Fruit fly (Drosophila melanogaster) whole organism, embryonic: Measurements from ENCODE around the gene CG46440.

Source experiments
- Abd-B ChIP-seq: fragments of 200-800 bp; sonication (Bioruptor generic); optimal IDR thresholded peaks from 2 replicates; lab custom pipeline; 2018; ENCODE audit warnings: missing biosample characterization, mild to moderate bottlenecking, missing genetic modification characterization, moderate library complexity
- Atf-2 ChIP-seq: fragments of 200-800 bp; sonication (Bioruptor generic); optimal IDR thresholded peaks from 2 replicates; lab custom pipeline; 2016; ENCODE audit warnings: missing biosample characterization, missing genetic modification characterization
- Atf6 ChIP-seq: fragments of 200-800 bp; sonication (Bioruptor generic); IDR thresholded peaks from 2 replicates; pipeline ENCODE4 v1.3.6; 2022; ENCODE audit warnings: missing biosample characterization, missing genetic modification characterization
- B-H2 ChIP-seq: fragments of 200-800 bp; sonication (Bioruptor generic); optimal IDR thresholded peaks from 2 replicates; lab custom pipeline; 2018; ENCODE audit warnings: missing biosample characterization, mild to moderate bottlenecking, missing genetic modification characterization
- Bdp1 ChIP-seq: fragments of 200-800 bp; sonication (Bioruptor generic); optimal IDR thresholded peaks from 3 replicates; lab custom pipeline; 2016; ENCODE audit warnings: missing biosample characterization, missing genetic modification characterization
- CG10565 ChIP-seq: fragments of 200-800 bp; sonication (Bioruptor generic); optimal IDR thresholded peaks from 3 replicates; lab custom pipeline; 2016; ENCODE audit warnings: missing biosample characterization, mild to moderate bottlenecking, missing genetic modification characterization
- CG12391 ChIP-seq: fragments of 200-800 bp; sonication (Bioruptor generic); optimal IDR thresholded peaks from 3 replicates; lab custom pipeline; 2018; ENCODE audit warnings: missing biosample characterization, mild to moderate bottlenecking, missing genetic modification characterization, moderate library complexity
- CG12659 ChIP-seq: fragments of 200-800 bp; sonication (Bioruptor generic); optimal IDR thresholded peaks from 3 replicates; lab custom pipeline; 2017; ENCODE audit warnings: mild to moderate bottlenecking, missing biosample characterization, missing genetic modification reagents, missing genetic modification characterization
- CG14014 ChIP-seq: fragments of 200-800 bp; sonication (Bioruptor generic); IDR thresholded peaks from 2 replicates; pipeline ENCODE4 v1.3.6; 2022; ENCODE audit warnings: missing biosample characterization, missing genetic modification characterization
- CG14860 ChIP-seq: fragments of 200-800 bp; sonication (Bioruptor generic); IDR thresholded peaks from 3 replicates; pipeline ENCODE4 v1.3.6; 2022; ENCODE audit warnings: missing biosample characterization, missing genetic modification characterization; ENCODE audit not compliant: partially characterized antibody
- CG16813 ChIP-seq: fragments of 200-800 bp; sonication (Bioruptor generic); IDR thresholded peaks from 3 replicates; pipeline ENCODE4 v1.3.6; 2022; ENCODE audit warnings: missing biosample characterization, missing genetic modification characterization; ENCODE audit not compliant: partially characterized antibody
- CG2129 ChIP-seq: fragments of 200-800 bp; sonication (Bioruptor generic); IDR thresholded peaks from 2 replicates; pipeline ENCODE4 v1.3.6; 2022; ENCODE audit warnings: missing biosample characterization, missing genetic modification characterization; ENCODE audit not compliant: partially characterized antibody
- CG2712 ChIP-seq: fragments of 200-800 bp; optimal IDR thresholded peaks from 3 replicates; lab custom pipeline; 2019; ENCODE audit warnings: missing biosample characterization, mild to moderate bottlenecking, missing genetic modification characterization, moderate library complexity
- CG32767 ChIP-seq: fragments of 200-800 bp; sonication (Bioruptor generic); IDR thresholded peaks from 2 replicates; pipeline ENCODE4 v1.3.6; 2022; ENCODE audit warnings: missing biosample characterization, missing genetic modification characterization
- CG34376 ChIP-seq: fragments of 200-800 bp; sonication (Bioruptor generic); optimal IDR thresholded peaks from 2 replicates; lab custom pipeline; 2018; ENCODE audit warnings: missing biosample characterization, mild to moderate bottlenecking, missing genetic modification characterization
- CG42726 ChIP-seq: fragments of 200-800 bp; sonication (Bioruptor generic); IDR thresholded peaks from 2 replicates; pipeline ENCODE4 v1.3.6; 2022; ENCODE audit warnings: missing biosample characterization, missing genetic modification characterization; ENCODE audit not compliant: partially characterized antibody
- CG4282 ChIP-seq: fragments of 200-800 bp; sonication (Bioruptor generic); optimal IDR thresholded peaks from 2 replicates; lab custom pipeline; 2016; ENCODE audit warnings: missing biosample characterization, missing genetic modification characterization
- CG6272 ChIP-seq: fragments of 200-800 bp; sonication (Bioruptor generic); IDR thresholded peaks from 2 replicates; pipeline ENCODE4 v1.3.6; 2022; ENCODE audit warnings: missing biosample characterization, missing genetic modification characterization
- CG8924 ChIP-seq: fragments of 200-800 bp; optimal IDR thresholded peaks from 3 replicates; lab custom pipeline; 2019; ENCODE audit warnings: missing biosample characterization, mild to moderate bottlenecking, missing genetic modification characterization, moderate library complexity
- CG9437 ChIP-seq: fragments of 200-800 bp; sonication (Bioruptor generic); optimal IDR thresholded peaks from 2 replicates; lab custom pipeline; 2018; ENCODE audit warnings: missing biosample characterization, mild to moderate bottlenecking, missing genetic modification characterization
- CkIIα-i1 ChIP-seq: fragments of 200-800 bp; sonication (Bioruptor generic); IDR thresholded peaks from 2 replicates; pipeline ENCODE4 v1.3.6; 2022; ENCODE audit warnings: missing biosample characterization, missing genetic modification characterization
- CoRest ChIP-seq: fragments of 200-800 bp; sonication (Bioruptor generic); optimal IDR thresholded peaks from 3 replicates; lab custom pipeline; 2018; ENCODE audit warnings: missing biosample characterization, mild to moderate bottlenecking, missing genetic modification characterization, moderate library complexity
- Doc3 ChIP-seq: fragments of 200-800 bp; sonication (Bioruptor generic); IDR thresholded peaks from 3 replicates; pipeline ENCODE4 v1.3.6; 2022; ENCODE audit warnings: missing biosample characterization, missing genetic modification characterization; ENCODE audit not compliant: partially characterized antibody
- Dref ChIP-seq: fragments of 200-800 bp; sonication (Bioruptor generic); IDR thresholded peaks from 2 replicates; pipeline ENCODE4 v1.3.6; 2022; ENCODE audit warnings: missing biosample characterization, missing genetic modification characterization
- E2f2 ChIP-seq: fragments of 200-800 bp; sonication (Bioruptor generic); IDR thresholded peaks from 2 replicates; pipeline ENCODE4 v1.3.6; 2022; ENCODE audit warnings: missing biosample characterization, missing genetic modification characterization
- HLH3B ChIP-seq: fragments of 200-800 bp; sonication (Bioruptor generic); IDR thresholded peaks from 2 replicates; pipeline ENCODE4 v1.3.6; 2022; ENCODE audit warnings: missing biosample characterization, missing genetic modification characterization
- Hey ChIP-seq: fragments of 200-800 bp; sonication (Bioruptor generic); optimal IDR thresholded peaks from 3 replicates; lab custom pipeline; 2018; ENCODE audit warnings: missing biosample characterization, mild to moderate bottlenecking, missing genetic modification characterization
- Hr51 ChIP-seq, 2 experiments: fragments of 200-800 bp; sonication (Bioruptor generic); optimal IDR thresholded peaks; 2 replicates in 1 of 2; 3 replicates in 1 of 2; lab custom pipeline; 2016 to 2018; ENCODE audit warnings: missing biosample characterization in 2 of 2, missing genetic modification characterization in 2 of 2, mild to moderate bottlenecking in 1 of 2, moderate library complexity in 1 of 2
- MESR4 ChIP-seq: fragments of 200-800 bp; sonication (Bioruptor generic); optimal IDR thresholded peaks from 2 replicates; lab custom pipeline; 2018; ENCODE audit warnings: missing biosample characterization, mild to moderate bottlenecking, missing genetic modification characterization, moderate library complexity
- MTF-1 ChIP-seq: fragments of 200-800 bp; sonication (Bioruptor generic); optimal IDR thresholded peaks from 2 replicates; lab custom pipeline; 2018; ENCODE audit warnings: missing biosample characterization, mild to moderate bottlenecking, missing genetic modification characterization, borderline replicate concordance
- Meics ChIP-seq: fragments of 200-800 bp; sonication (Bioruptor generic); optimal IDR thresholded peaks from 2 replicates; lab custom pipeline; 2017; ENCODE audit warnings: missing biosample characterization, mild to moderate bottlenecking, missing genetic modification characterization
- Ssrp ChIP-seq: fragments of 200-800 bp; sonication (Bioruptor generic); optimal IDR thresholded peaks from 2 replicates; lab custom pipeline; 2018; ENCODE audit warnings: missing biosample characterization, mild to moderate bottlenecking, missing genetic modification characterization, moderate library complexity
- amos ChIP-seq: fragments of 200-800 bp; sonication (Bioruptor generic); IDR thresholded peaks from 2 replicates; pipeline ENCODE4 v1.3.6; 2022; ENCODE audit warnings: missing biosample characterization, missing genetic modification characterization; ENCODE audit not compliant: partially characterized antibody
- ap ChIP-seq: fragments of 200-800 bp; sonication (Bioruptor generic); IDR thresholded peaks from 2 replicates; pipeline ENCODE4 v1.3.6; 2022; ENCODE audit warnings: missing biosample characterization, missing genetic modification characterization
- crc ChIP-seq: fragments of 200-800 bp; sonication (Bioruptor generic); optimal IDR thresholded peaks from 2 replicates; lab custom pipeline; 2016; ENCODE audit warnings: missing biosample characterization, missing genetic modification characterization
- emc ChIP-seq: fragments of 200-800 bp; sonication (Bioruptor generic); optimal IDR thresholded peaks from 2 replicates; lab custom pipeline; 2016; ENCODE audit warnings: missing biosample characterization, missing genetic modification characterization
- fd102C ChIP-seq: fragments of 200-800 bp; sonication (Bioruptor generic); optimal IDR thresholded peaks from 2 replicates; lab custom pipeline; 2018; ENCODE audit warnings: missing biosample characterization, mild to moderate bottlenecking, missing genetic modification characterization, moderate library complexity
- gcm ChIP-seq: fragments of 200-800 bp; sonication (Bioruptor generic); optimal IDR thresholded peaks from 2 replicates; lab custom pipeline; 2019; ENCODE audit warnings: missing biosample characterization, mild to moderate bottlenecking, missing genetic modification characterization, moderate library complexity
- h ChIP-seq: fragments of >200 bp; optimal IDR thresholded peaks from 2 replicates; lab custom pipeline; 2017
- kay ChIP-seq: fragments of 200-800 bp; sonication (Bioruptor generic); optimal IDR thresholded peaks from 2 replicates; lab custom pipeline; 2016; ENCODE audit warnings: missing biosample characterization, missing genetic modification characterization
- nerfin-1 ChIP-seq: fragments of 200-800 bp; sonication (Bioruptor generic); optimal IDR thresholded peaks from 3 replicates; lab custom pipeline; 2019; ENCODE audit warnings: missing biosample characterization, mild to moderate bottlenecking, missing genetic modification characterization, moderate library complexity
- nerfin-2 ChIP-seq: fragments of 200-800 bp; sonication (Bioruptor generic); IDR thresholded peaks from 2 replicates; pipeline ENCODE4 v1.3.6; 2022; ENCODE audit warnings: missing biosample characterization, missing genetic modification characterization; ENCODE audit not compliant: partially characterized antibody
- nmo ChIP-seq: fragments of 200-800 bp; sonication (Bioruptor generic); optimal IDR thresholded peaks from 2 replicates; lab custom pipeline; 2018; ENCODE audit warnings: missing biosample characterization, mild to moderate bottlenecking, missing genetic modification characterization, moderate library complexity
- onecut ChIP-seq: fragments of 200-800 bp; sonication (Bioruptor generic); IDR thresholded peaks from 2 replicates; pipeline ENCODE4 v1.3.6; 2022; ENCODE audit warnings: missing biosample characterization, missing genetic modification characterization
- ro ChIP-seq: fragments of 200-800 bp; sonication (Bioruptor generic); IDR thresholded peaks from 2 replicates; pipeline ENCODE4 v1.3.6; 2022; ENCODE audit warnings: missing biosample characterization, missing genetic modification characterization
- seq ChIP-seq: fragments of 200-800 bp; sonication (Bioruptor generic); IDR thresholded peaks from 2 replicates; pipeline ENCODE4 v1.3.6; 2022; ENCODE audit warnings: missing biosample characterization, missing genetic modification characterization
- stc ChIP-seq: fragments of 200-800 bp; sonication (Bioruptor generic); IDR thresholded peaks from 2 replicates; pipeline ENCODE4 v1.3.6; 2022; ENCODE audit warnings: missing biosample characterization, missing genetic modification characterization
- tll ChIP-seq, 2 experiments: fragments of 200-800 bp in 1 of 2; fragments of >200 bp in 1 of 2; sonication (Bioruptor generic) in 1 of 2; optimal IDR thresholded peaks; 2 replicates each; lab custom pipeline; 2017 to 2019; ENCODE audit warnings: missing biosample characterization in 2 of 2, missing genetic modification characterization in 2 of 2, mild to moderate bottlenecking in 1 of 2, moderate library complexity in 1 of 2
- tna ChIP-seq: fragments of 200-800 bp; sonication (Bioruptor generic); IDR thresholded peaks from 2 replicates; pipeline ENCODE4 v1.3.6; 2022; ENCODE audit warnings: missing biosample characterization, missing genetic modification characterization; ENCODE audit not compliant: partially characterized antibody
- wdn ChIP-seq: fragments of 200-800 bp; sonication (Bioruptor generic); IDR thresholded peaks from 2 replicates; pipeline ENCODE4 v1.3.6; 2022; ENCODE audit warnings: missing biosample characterization, missing genetic modification characterization

The CG46440 gene

dm6 chrX:15818608-15819184 lies 38.9 kb downstream of the CG46440 start:
- TF ChIP-seq Ssrp (tag; lab: Kevin White, UChicago) (peak; percentile 1), HLH3B (no peak), CG4282 (GFP tag; lab: Kevin White, UChicago) (no peak), amos (GFP tag; lab: Robert Waterston, UW) (no peak), CG32767 (GFP tag; lab: Robert Waterston, UW) (no peak), CG14014 (GFP tag; lab: Robert Waterston, UW) (no peak), MTF-1 (GFP tag; lab: Kevin White, UChicago) (no peak), CG42726 (GFP tag; lab: Robert Waterston, UW) (no peak), onecut (GFP tag; lab: Robert Waterston, UW) (no peak), Dref (GFP tag; lab: Robert Waterston, UW) (no peak), Atf6 (GFP tag; lab: Robert Waterston, UW) (no peak), kay (GFP tag; lab: Kevin White, UChicago) (no peak), CG12391 (tag; lab: Kevin White, UChicago) (no peak), emc (GFP tag; lab: Kevin White, UChicago) (no peak), nerfin-1 (tag; lab: Kevin White, UChicago) (peak; percentile 26), CG10565 (GFP tag; lab: Kevin White, UChicago) (no peak), tna (GFP tag; lab: Robert Waterston, UW) (no peak), nmo (GFP tag; lab: Kevin White, UChicago) (peak; percentile 46), CG9437 (GFP tag; lab: Kevin White, UChicago) (no peak), seq (peak; percentile 56; the same call in 1 of the 2 replicates), wdn (GFP tag; lab: Robert Waterston, UW) (no peak), CG6272 (no peak), CG16813 (no peak), ap (GFP tag; lab: Robert Waterston, UW) (0 out of 2 replicates have a peak, but pooled peaks have one; percentile 21), Abd-B (GFP tag; lab: Kevin White, UChicago) (no peak), nerfin-2 (GFP tag; lab: Robert Waterston, UW) (no peak), Atf-2 (GFP tag; lab: Kevin White, UChicago) (no peak), CG12659 (GFP tag; lab: Kevin White, UChicago) (peak; percentile 18), tll (GFP tag; optimal IDR thresholded peaks at IDR 0.05; lab: Kevin White, UChicago) (no peak), CG34376 (no peak), h (no peak), Hr51 (GFP tag; optimal IDR thresholded peaks at IDR 0.05; lab: Kevin White, UChicago) (no peak), CG14860 (no peak), Hey (no peak), CoRest (no peak), E2f2 (GFP tag; lab: Robert Waterston, UW) (no peak), fd102C (GFP tag; lab: Kevin White, UChicago) (no peak), CkIIα-i1 (no peak), CG8924 (no peak), gcm (GFP tag; lab: Kevin White, UChicago) (no peak), stc (peak; percentile 53; the same call in 1 of the 2 replicates), MESR4 (GFP tag; lab: Kevin White, UChicago) (no peak), crc (GFP tag; lab: Kevin White, UChicago) (no peak), CG2712 (tag; lab: Kevin White, UChicago) (peak; percentile 57), Bdp1 (GFP tag; lab: Kevin White, UChicago) (no peak), Doc3 (GFP tag; lab: Robert Waterston, UW) (no peak), CG2129 (GFP tag; lab: Robert Waterston, UW) (no peak), Meics (GFP tag; lab: Kevin White, UChicago) (no peak), ro (GFP tag; lab: Robert Waterston, UW) (no peak), B-H2 (GFP tag; lab: Kevin White, UChicago) (no peak)
